Fruit fly (Drosophila melanogaster): ENCODE data around the gene CG31296.

Gene CG31296

dm6 chr3R:15566948-15567347 is 35.7 kb upstream of the CG31296 start (continued):
- TF ChIP-seq repo (GFP tag; optimal IDR thresholded peaks at IDR 0.05) (no peak), stwl (tag; optimal IDR thresholded peaks at IDR 0.05) (no peak), CG9215 (GFP tag; IDR thresholded peaks at IDR 0.05) (no peak), sens-2 (GFP tag; IDR thresholded peaks at IDR 0.05) (no peak), lola (GFP tag; optimal IDR thresholded peaks at IDR 0.05) (peak in 1 of 3 experiments; percentile 5), stc (GFP tag; IDR thresholded peaks at IDR 0.05) (no peak), Drgx (GFP tag; IDR thresholded peaks at IDR 0.05) (peak; percentile 82), dysf (GFP tag; IDR thresholded peaks at IDR 0.05) (no peak), MBD-R2 (GFP tag; IDR thresholded peaks at IDR 0.05) (no peak), caup (GFP tag; optimal IDR thresholded peaks at IDR 0.05; ENCODE audit: severe bottlenecking) (no peak), Oaz (GFP tag; IDR thresholded peaks at IDR 0.05) (no peak), Nf-YA (GFP tag; IDR thresholded peaks at IDR 0.05) (no peak), dmrt11E (tag; optimal IDR thresholded peaks at IDR 0.05) (peak; percentile 17), CG10979 (tag; optimal IDR thresholded peaks at IDR 0.05) (peak; percentile 26), bsh (GFP tag; optimal IDR thresholded peaks at IDR 0.05) (peak in 1 of 2 experiments; percentile 34), CG9876 (GFP tag; optimal IDR thresholded peaks at IDR 0.05) (no peak), CG2678 (tag; optimal IDR thresholded peaks at IDR 0.05) (peak; percentile 12), chif (GFP tag; optimal IDR thresholded peaks at IDR 0.05) (no peak), CG4730 (GFP tag; IDR thresholded peaks at IDR 0.05) (no peak), CG6813 (GFP tag; optimal IDR thresholded peaks at IDR 0.05) (no peak), Hmx (GFP tag; optimal IDR thresholded peaks at IDR 0.05) (no peak), gem (tag; optimal IDR thresholded peaks at IDR 0.05) (peak; percentile 51), al (GFP tag; IDR thresholded peaks at IDR 0.05) (no peak), az2 (GFP tag; optimal IDR thresholded peaks at IDR 0.05) (no peak), CG14667 (GFP tag; IDR thresholded peaks at IDR 0.05) (no peak), CG12391 (tag; optimal IDR thresholded peaks at IDR 0.05) (peak; percentile 15), CG7839 (tag; optimal IDR thresholded peaks at IDR 0.05) (peak; percentile 29), CG12659 (GFP tag; optimal IDR thresholded peaks at IDR 0.05) (no peak), Hmr (GFP tag; optimal IDR thresholded peaks at IDR 0.05) (no peak), CG14965 (GFP tag; optimal IDR thresholded peaks at IDR 0.05; ENCODE audit: borderline replicate concordance) (no peak), wdn (GFP tag; IDR thresholded peaks at IDR 0.05) (no peak), peb (GFP tag; IDR thresholded peaks at IDR 0.05) (no peak), CG17829 (tag; optimal IDR thresholded peaks at IDR 0.05) (peak; percentile 7), CG16779 (GFP tag; IDR thresholded peaks at IDR 0.05) (no peak), unpg (GFP tag; optimal IDR thresholded peaks at IDR 0.05) (peak; percentile 19), Dip3 (GFP tag; optimal IDR thresholded peaks at IDR 0.05) (no peak), corto (GFP tag; optimal IDR thresholded peaks at IDR 0.05) (no peak), CG11560 (tag; IDR thresholded peaks at IDR 0.05) (no peak), CG18262 (tag; optimal IDR thresholded peaks at IDR 0.05) (peak; percentile 18), CG9817 (tag; optimal IDR thresholded peaks at IDR 0.05) (no peak), btn (GFP tag; optimal IDR thresholded peaks at IDR 0.05) (no peak), Xrp1 (GFP tag; IDR thresholded peaks at IDR 0.05) (peak; percentile 23; the same call in 1 of the 2 replicates), nau (GFP tag; optimal IDR thresholded peaks at IDR 0.05) (no peak), sd (tag; optimal IDR thresholded peaks at IDR 0.05) (no peak), jing (GFP tag; optimal IDR thresholded peaks at IDR 0.05) (no peak), Poxn (GFP tag; IDR thresholded peaks at IDR 0.05) (no peak), NC2β (GFP tag; optimal IDR thresholded peaks at IDR 0.05) (no peak), row (GFP tag; IDR thresholded peaks at IDR 0.05) (no peak), phol (tag; optimal IDR thresholded peaks at IDR 0.05) (peak; percentile 19)
